Fruit fly (Drosophila melanogaster) whole organism, embryonic: Measurements from ENCODE around the gene Spn38F.

ENCODE experiments used
- B-H1 ChIP-seq: fragments of 200-800 bp; sonication (Bioruptor generic); IDR thresholded peaks from 3 replicates; pipeline ENCODE4 v1.3.6; 2022; ENCODE audit warnings: missing biosample characterization, missing genetic modification characterization
- CG10979 ChIP-seq: fragments of 200-800 bp; sonication (Bioruptor generic); optimal IDR thresholded peaks from 2 replicates; lab custom pipeline; 2018; ENCODE audit warnings: missing biosample characterization, mild to moderate bottlenecking, missing genetic modification characterization, moderate library complexity
- CG11247 ChIP-seq: fragments of 200-800 bp; sonication (Bioruptor generic); IDR thresholded peaks from 2 replicates; pipeline ENCODE4 v1.3.6; 2022; ENCODE audit warnings: missing biosample characterization, missing genetic modification characterization
- CG13123 ChIP-seq: fragments of 200-800 bp; sonication (Bioruptor generic); optimal IDR thresholded peaks from 2 replicates; lab custom pipeline; 2016; ENCODE audit warnings: missing biosample characterization, missing genetic modification characterization
- CG14014 ChIP-seq: fragments of 200-800 bp; sonication (Bioruptor generic); IDR thresholded peaks from 2 replicates; pipeline ENCODE4 v1.3.6; 2022; ENCODE audit warnings: missing biosample characterization, missing genetic modification characterization
- CG14965 ChIP-seq: fragments of 200-800 bp; sonication (Bioruptor generic); optimal IDR thresholded peaks from 2 replicates; lab custom pipeline; 2016; ENCODE audit warnings: missing biosample characterization, missing genetic modification characterization, borderline replicate concordance
- CG1603 ChIP-seq: fragments of 200-800 bp; sonication (Bioruptor generic); optimal IDR thresholded peaks from 2 replicates; lab custom pipeline; 2019; ENCODE audit warnings: missing biosample characterization, mild to moderate bottlenecking, missing genetic modification characterization, moderate library complexity
- CG16779 ChIP-seq: fragments of 200-800 bp; sonication (Bioruptor generic); IDR thresholded peaks from 2 replicates; pipeline ENCODE4 v1.3.6; 2022; ENCODE audit warnings: missing biosample characterization, missing genetic modification characterization
- CG17385 ChIP-seq: fragments of 200-800 bp; sonication (Bioruptor generic); optimal IDR thresholded peaks from 3 replicates; lab custom pipeline; 2018; ENCODE audit warnings: missing biosample characterization, mild to moderate bottlenecking, missing genetic modification characterization
- CG17612 ChIP-seq: fragments of 200-800 bp; sonication (Bioruptor generic); IDR thresholded peaks from 2 replicates; pipeline ENCODE4 v1.3.6; 2022; ENCODE audit warnings: missing biosample characterization, missing genetic modification characterization
- CG18011 ChIP-seq: fragments of 200-800 bp; sonication (Bioruptor generic); optimal IDR thresholded peaks from 2 replicates; lab custom pipeline; 2017; ENCODE audit warnings: missing biosample characterization, missing genetic modification characterization, mild to moderate bottlenecking, moderate library complexity, missing genotype
- CG30431 ChIP-seq: fragments of 200-800 bp; sonication (Bioruptor generic); optimal IDR thresholded peaks from 2 replicates; lab custom pipeline; 2017; ENCODE audit warnings: missing biosample characterization, missing genetic modification characterization
- CG3065 ChIP-seq: fragments of 200-800 bp; sonication (Bioruptor generic); optimal IDR thresholded peaks from 2 replicates; lab custom pipeline; 2016; ENCODE audit warnings: missing biosample characterization, missing genetic modification characterization
- CG42726 ChIP-seq: fragments of 200-800 bp; sonication (Bioruptor generic); IDR thresholded peaks from 2 replicates; pipeline ENCODE4 v1.3.6; 2022; ENCODE audit warnings: missing biosample characterization, missing genetic modification characterization; ENCODE audit not compliant: partially characterized antibody
- CG4730 ChIP-seq: fragments of 200-800 bp; sonication (Bioruptor generic); IDR thresholded peaks from 2 replicates; pipeline ENCODE4 v1.3.6; 2022; ENCODE audit warnings: missing biosample characterization, missing genetic modification characterization
- CG8944 ChIP-seq: fragments of 200-800 bp; sonication (Bioruptor generic); optimal IDR thresholded peaks from 3 replicates; lab custom pipeline; 2016; ENCODE audit warnings: missing biosample characterization, missing genetic modification characterization
- CG9609 ChIP-seq: fragments of 200-800 bp; sonication (Bioruptor generic); optimal IDR thresholded peaks from 3 replicates; lab custom pipeline; 2016; ENCODE audit warnings: missing biosample characterization, missing genetic modification characterization
- Doc2 ChIP-seq: fragments of 200-800 bp; sonication (Bioruptor generic); IDR thresholded peaks from 2 replicates; pipeline ENCODE4 v1.3.6; 2022; ENCODE audit warnings: missing biosample characterization, missing genetic modification characterization
- Ets65A ChIP-seq: fragments of 200-800 bp; sonication (Bioruptor generic); peaks from one replicate; lab custom pipeline; 2016; ENCODE audit warnings: missing biosample characterization, missing genetic modification characterization
- HLH54F ChIP-seq: fragments of 200-800 bp; sonication (Bioruptor generic); optimal IDR thresholded peaks from 3 replicates; lab custom pipeline; 2016; ENCODE audit warnings: missing biosample characterization, missing genetic modification characterization
- Hr51 ChIP-seq, 2 experiments: fragments of 200-800 bp; sonication (Bioruptor generic); optimal IDR thresholded peaks; 2 replicates in 1 of 2; 3 replicates in 1 of 2; lab custom pipeline; 2016 to 2018; ENCODE audit warnings: missing biosample characterization in 2 of 2, missing genetic modification characterization in 2 of 2, mild to moderate bottlenecking in 1 of 2, moderate library complexity in 1 of 2
- Lhr ChIP-seq: fragments of 200-800 bp; sonication (Bioruptor generic); optimal IDR thresholded peaks from 3 replicates; lab custom pipeline; 2017; ENCODE audit warnings: mild to moderate bottlenecking, missing biosample characterization, missing genetic modification reagents, missing genetic modification characterization
- Lim3 ChIP-seq: fragments of 200-800 bp; sonication (Bioruptor generic); IDR thresholded peaks from 2 replicates; pipeline ENCODE4 v1.3.6; 2022; ENCODE audit warnings: missing biosample characterization, missing genetic modification characterization
- Nf-YC ChIP-seq: fragments of 200-800 bp; optimal IDR thresholded peaks from 3 replicates; lab custom pipeline; 2019; ENCODE audit warnings: missing biosample characterization, mild to moderate bottlenecking, missing genetic modification characterization, moderate library complexity
- PHDP ChIP-seq: fragments of 200-800 bp; sonication (Bioruptor generic); optimal IDR thresholded peaks from 3 replicates; lab custom pipeline; 2018; ENCODE audit warnings: missing biosample characterization, mild to moderate bottlenecking, missing genetic modification characterization, moderate library complexity
- Ptx1 ChIP-seq: fragments of 200-800 bp; sonication (Bioruptor generic); IDR thresholded peaks from 2 replicates; pipeline ENCODE4 v1.3.6; 2022; ENCODE audit warnings: missing biosample characterization, missing genetic modification characterization
- Rx ChIP-seq: fragments of 200-800 bp; sonication (Bioruptor generic); IDR thresholded peaks from 2 replicates; pipeline ENCODE4 v1.3.6; 2022; ENCODE audit warnings: missing biosample characterization, missing genetic modification characterization
- cg ChIP-seq: fragments of 200-800 bp; sonication (Bioruptor generic); optimal IDR thresholded peaks from 3 replicates; lab custom pipeline; 2019; ENCODE audit warnings: missing biosample characterization, mild to moderate bottlenecking, missing genetic modification characterization, moderate library complexity
- chinmo ChIP-seq: fragments of 200-800 bp; sonication (Bioruptor generic); IDR thresholded peaks from 4 replicates; pipeline ENCODE4 v1.3.6; 2022; ENCODE audit warnings: missing biosample characterization, missing genetic modification characterization; ENCODE audit not compliant: partially characterized antibody
- crp ChIP-seq, 2 experiments: fragments of 200-800 bp; sonication (Bioruptor generic); optimal IDR thresholded peaks; 2 replicates in 1 of 2; 3 replicates in 1 of 2; lab custom pipeline; 2017; ENCODE audit warnings: missing biosample characterization in 2 of 2, missing genetic modification characterization in 2 of 2, mild to moderate bottlenecking in 1 of 2, moderate library complexity in 1 of 2
- en ChIP-seq: fragments of 200-800 bp; sonication (Bioruptor generic); optimal IDR thresholded peaks from 2 replicates; lab custom pipeline; 2016; ENCODE audit warnings: missing biosample characterization, missing genetic modification characterization
- fd102C ChIP-seq: fragments of 200-800 bp; sonication (Bioruptor generic); optimal IDR thresholded peaks from 2 replicates; lab custom pipeline; 2018; ENCODE audit warnings: missing biosample characterization, mild to moderate bottlenecking, missing genetic modification characterization, moderate library complexity
- gce ChIP-seq: fragments of 200-800 bp; sonication (Bioruptor generic); IDR thresholded peaks from 3 replicates; pipeline ENCODE4 v1.3.6; 2022; ENCODE audit warnings: missing biosample characterization, missing genetic modification characterization
- gfzf ChIP-seq: fragments of 200-800 bp; sonication (Bioruptor generic); optimal IDR thresholded peaks from 2 replicates; lab custom pipeline; 2016; ENCODE audit warnings: missing biosample characterization, mild to moderate bottlenecking, missing genetic modification characterization, moderate library complexity
- grn ChIP-seq: fragments of 200-800 bp; sonication (Bioruptor generic); optimal IDR thresholded peaks from 3 replicates; lab custom pipeline; 2017; ENCODE audit warnings: missing biosample characterization, missing genetic modification characterization
- gsb ChIP-seq: fragments of 200-800 bp; sonication (Bioruptor generic); IDR thresholded peaks from 2 replicates; pipeline ENCODE4 v1.3.6; 2022; ENCODE audit warnings: missing biosample characterization, missing genetic modification characterization
- hkb ChIP-seq, 2 experiments: fragments of 200-800 bp in 1 of 2; fragments of >200 bp in 1 of 2; sonication (Bioruptor generic) in 1 of 2; IDR thresholded peaks in 1 of 2; optimal IDR thresholded peaks in 1 of 2; 2 replicates each; pipeline versions ENCODE4 v1.3.6 to Lab custom; 2017 to 2022; ENCODE audit warnings: missing biosample characterization in 1 of 2, missing genetic modification characterization in 1 of 2
- kni ChIP-seq: fragments of 200-800 bp; sonication (Bioruptor generic); optimal IDR thresholded peaks from 3 replicates; lab custom pipeline; 2017; ENCODE audit warnings: mild to moderate bottlenecking, missing biosample characterization, missing genetic modification reagents, missing genetic modification characterization
- nom ChIP-seq: fragments of 200-800 bp; sonication (Bioruptor generic); optimal IDR thresholded peaks from 2 replicates; lab custom pipeline; 2017; ENCODE audit warnings: missing biosample characterization, missing genetic modification characterization, mild to moderate bottlenecking, moderate library complexity, missing genetic modification reagents
- odd ChIP-seq: fragments of 200-800 bp; sonication (Bioruptor generic); optimal IDR thresholded peaks from 2 replicates; lab custom pipeline; 2017; ENCODE audit warnings: missing biosample characterization, mild to moderate bottlenecking, missing genetic modification characterization
- otp ChIP-seq: fragments of 200-800 bp; sonication (Bioruptor generic); IDR thresholded peaks from 3 replicates; pipeline ENCODE4, ENCODE4 v1.3.6; 2022; ENCODE audit warnings: missing biosample characterization, missing genetic modification characterization
- pros ChIP-seq: fragments of 200-800 bp; sonication (Bioruptor generic); optimal IDR thresholded peaks from 3 replicates; lab custom pipeline; 2019; ENCODE audit warnings: missing biosample characterization, mild to moderate bottlenecking, missing genetic modification characterization, moderate library complexity
- sc ChIP-seq, 3 experiments: fragments of >200 bp in 2 of 3; fragments of 200-800 bp in 1 of 3; sonication (Bioruptor generic) in 1 of 3; optimal IDR thresholded peaks; 2 replicates in 2 of 3; 3 replicates in 1 of 3; lab custom pipeline; 2017; ENCODE audit warnings: mild to moderate bottlenecking in 1 of 3, missing biosample characterization in 1 of 3, missing genetic modification characterization in 1 of 3, missing genetic modification reagents in 1 of 3
- slou ChIP-seq: fragments of 200-800 bp; sonication (Bioruptor generic); optimal IDR thresholded peaks from 3 replicates; lab custom pipeline; 2016; ENCODE audit warnings: missing biosample characterization, missing genetic modification characterization
- stwl ChIP-seq: fragments of 200-800 bp; sonication (Bioruptor generic); optimal IDR thresholded peaks from 3 replicates; lab custom pipeline; 2018; ENCODE audit warnings: missing biosample characterization, mild to moderate bottlenecking, missing genetic modification characterization, moderate library complexity
- sug ChIP-seq: fragments of 200-800 bp; optimal IDR thresholded peaks from 2 replicates; lab custom pipeline; 2019; ENCODE audit warnings: missing biosample characterization, mild to moderate bottlenecking, missing genetic modification characterization, moderate library complexity
- tgo ChIP-seq: fragments of 200-800 bp; sonication (Bioruptor generic); IDR thresholded peaks from 3 replicates; pipeline ENCODE4 v1.3.6; 2022; ENCODE audit warnings: missing biosample characterization, missing genetic modification characterization
- zf30C ChIP-seq: fragments of 200-800 bp; sonication (Bioruptor generic); optimal IDR thresholded peaks from 3 replicates; lab custom pipeline; 2018; ENCODE audit warnings: missing biosample characterization, mild to moderate bottlenecking, missing genetic modification characterization

Gene Spn38F

DNA sequence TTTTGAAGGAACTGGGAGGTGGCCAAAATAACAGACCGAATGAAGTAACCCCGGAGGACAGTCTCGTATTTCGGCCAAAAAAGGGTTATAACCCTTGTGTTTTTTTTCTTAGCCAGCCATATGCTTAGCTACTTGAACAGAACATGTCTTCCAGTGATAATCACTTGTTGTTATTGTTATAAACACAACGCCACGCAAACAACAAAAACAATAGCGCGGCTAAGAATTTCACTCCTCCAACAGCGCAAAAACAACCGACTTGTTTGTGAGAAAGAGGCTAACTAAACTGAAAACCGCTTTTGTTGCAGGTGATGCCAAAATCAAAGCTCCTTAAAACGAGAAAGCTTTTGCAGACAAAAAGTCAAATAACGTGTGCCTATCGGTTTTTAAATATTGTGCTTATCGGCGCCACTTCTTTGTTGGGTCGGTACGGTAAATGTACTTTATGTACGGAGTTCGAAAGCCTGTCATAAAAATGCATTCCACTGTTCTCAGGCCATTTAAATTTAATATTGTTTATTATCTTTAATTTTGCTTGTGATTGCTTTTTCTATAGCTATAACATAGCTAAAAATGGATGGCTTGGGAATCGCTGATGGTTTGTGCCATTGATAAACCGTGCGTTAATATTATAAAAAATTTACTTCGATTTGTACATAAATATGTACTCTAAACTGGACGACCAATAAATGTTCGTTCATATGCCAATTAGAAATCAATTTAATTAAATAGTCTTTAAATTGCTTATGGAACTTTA is 40.8 kb downstream of the Spn38F start, which contains the start of gene vari (continued):
- TF ChIP-seq hkb (optimal IDR thresholded peaks at IDR 0.05; lab: Kevin White, UChicago) (no peak), hkb (GFP tag; IDR thresholded peaks at IDR 0.05; lab: Robert Waterston, UW) (no peak; the same call in 1 of the 2 replicates), gfzf (GFP tag; lab: Kevin White, UChicago) (no peak), fd102C (GFP tag; lab: Kevin White, UChicago) (no peak), PHDP (tag; lab: Kevin White, UChicago) (no peak), tgo (GFP tag; lab: Robert Waterston, UW) (no peak), Hr51 (GFP tag; optimal IDR thresholded peaks at IDR 0.05; lab: Kevin White, UChicago) (no peak), gsb (GFP tag; lab: Robert Waterston, UW) (no peak), CG8944 (GFP tag; lab: Kevin White, UChicago) (no peak), B-H1 (GFP tag; lab: Robert Waterston, UW) (no peak; the same call in 2 of the 3 replicates), Nf-YC (tag; lab: Kevin White, UChicago) (no peak), stwl (tag; lab: Kevin White, UChicago) (no peak), CG9609 (GFP tag; lab: Kevin White, UChicago) (no peak), CG13123 (GFP tag; lab: Kevin White, UChicago) (no peak), pros (no peak), odd (GFP tag; lab: Kevin White, UChicago) (no peak), CG17612 (GFP tag; lab: Robert Waterston, UW) (no peak), CG42726 (GFP tag; lab: Robert Waterston, UW) (no peak), CG14014 (no peak), Lhr (peak; percentile 73), Lim3 (GFP tag; lab: Robert Waterston, UW) (no peak), crp (GFP tag; optimal IDR thresholded peaks at IDR 0.05; lab: Kevin White, UChicago) (no peak), CG18011 (no peak), grn (GFP tag; lab: Kevin White, UChicago) (no peak), nom (GFP tag; lab: Kevin White, UChicago) (peak; percentile 47), Ptx1 (GFP tag; lab: Robert Waterston, UW) (no peak), cg (GFP tag; lab: Kevin White, UChicago) (no peak), en (GFP tag; lab: Kevin White, UChicago) (no peak), chinmo (GFP tag; lab: Robert Waterston, UW) (peak; percentile 87; the same call in 3 of the 4 replicates), HLH54F (GFP tag; lab: Kevin White, UChicago) (no peak), CG10979 (tag; lab: Kevin White, UChicago) (no peak), CG3065 (GFP tag; lab: Kevin White, UChicago) (no peak), CG1603 (tag; lab: Kevin White, UChicago) (no peak), kni (GFP tag; lab: Kevin White, UChicago) (no peak), zf30C (GFP tag; lab: Kevin White, UChicago) (no peak), sug (tag; lab: Kevin White, UChicago) (no peak), Ets65A (no peak), sc (optimal IDR thresholded peaks at IDR 0.05; lab: Kevin White, UChicago) (no peak), sc (GFP tag; optimal IDR thresholded peaks at IDR 0.05; lab: Kevin White, UChicago) (no peak), CG14965 (no peak), CG30431 (GFP tag; lab: Kevin White, UChicago) (no peak), otp (GFP tag; lab: Robert Waterston, UW) (no peak), CG16779 (no peak), Doc2 (GFP tag; lab: Robert Waterston, UW) (no peak), Rx (GFP tag; lab: Robert Waterston, UW) (no peak), gce (no peak), CG4730 (GFP tag; lab: Robert Waterston, UW) (no peak), CG11247 (GFP tag; lab: Robert Waterston, UW) (no peak), CG17385 (peak; percentile 21), slou (GFP tag; lab: Kevin White, UChicago) (no peak)
